Worm (Caenorhabditis elegans) whole organism, L2 larva: ENCODE data around the gene C06E7.88.
A peak's percentile ranks its signal among the peaks of the same experiment; 100 is the strongest.

ENCODE experiments used
- C34F6.9 ChIP-seq: fragments of 150-350 bp; optimal IDR thresholded peaks from 2 replicates; lab custom pipeline; 2014; ENCODE audit warnings: missing biosample characterization, missing genetic modification characterization
- F13H6.1 ChIP-seq: sonication (generic microtip); optimal IDR thresholded peaks from 2 replicates; lab custom pipeline; 2016; ENCODE audit warnings: missing genetic modification characterization, missing compliant biosample characterization
- R02D3.7 ChIP-seq: fragments of 150-350 bp; optimal IDR thresholded peaks from 2 replicates; lab custom pipeline; 2014; ENCODE audit warnings: missing biosample characterization, missing genetic modification characterization
- Y55F3AM.14 ChIP-seq: fragments of 200-800 bp; sonication (Bioruptor generic); optimal IDR thresholded peaks from 2 replicates; lab custom pipeline; 2018; ENCODE audit warnings: mild to moderate bottlenecking, missing genetic modification characterization, missing compliant biosample characterization
- alr-1 ChIP-seq: fragments of 150-350 bp; optimal IDR thresholded peaks from 2 replicates; lab custom pipeline; 2014; ENCODE audit warnings: missing biosample characterization, missing genetic modification characterization
- aly-2 ChIP-seq: fragments of 150-350 bp; optimal IDR thresholded peaks from 2 replicates; lab custom pipeline; 2014; ENCODE audit warnings: missing biosample characterization, missing genetic modification characterization
- blmp-1 ChIP-seq: sonication (generic microtip); optimal IDR thresholded peaks from 2 replicates; lab custom pipeline; 2017; ENCODE audit warnings: missing genetic modification characterization, mild to moderate bottlenecking, missing compliant biosample characterization, antibody characterized with exemption, moderate library complexity; ENCODE audit not compliant: insufficient read depth
- ceh-16 ChIP-seq: fragments of 150-350 bp; optimal IDR thresholded peaks from 2 replicates; lab custom pipeline; 2014; ENCODE audit warnings: missing biosample characterization, missing genetic modification characterization
- ceh-82 ChIP-seq: fragments of 150-350 bp; optimal IDR thresholded peaks from 2 replicates; lab custom pipeline; 2014; ENCODE audit warnings: missing biosample characterization, missing genetic modification characterization
- crh-2 ChIP-seq: sonication (generic microtip); optimal IDR thresholded peaks from 2 replicates; lab custom pipeline; 2017; ENCODE audit warnings: missing biosample characterization, missing genetic modification characterization
- dmd-4 ChIP-seq: sonication (generic microtip); optimal IDR thresholded peaks from 2 replicates; lab custom pipeline; 2017; ENCODE audit warnings: missing biosample characterization, missing genetic modification characterization
- egl-27 ChIP-seq: sonication (generic microtip); optimal IDR thresholded peaks from 3 replicates; lab custom pipeline; 2017; ENCODE audit warnings: missing biosample characterization, missing genetic modification reagents, missing genetic modification characterization
- fos-1 ChIP-seq: fragments of 150-350 bp; optimal IDR thresholded peaks from 2 replicates; lab custom pipeline; 2014; ENCODE audit warnings: missing biosample characterization, missing genetic modification characterization
- gmeb-1 ChIP-seq: fragments of 150-350 bp; optimal IDR thresholded peaks from 2 replicates; lab custom pipeline; 2014; ENCODE audit warnings: missing biosample characterization, missing genetic modification characterization
- lin-11 ChIP-seq: fragments of 150-350 bp; sonication (generic microtip); optimal IDR thresholded peaks from 2 replicates; lab custom pipeline; 2014; ENCODE audit warnings: missing biosample characterization, missing genetic modification characterization, inconsistent platforms, mixed read lengths
- lin-13 ChIP-seq: fragments of 150-350 bp; optimal IDR thresholded peaks from 2 replicates; lab custom pipeline; 2014; ENCODE audit warnings: missing biosample characterization, missing genetic modification reagents, missing genetic modification characterization
- lin-39 ChIP-seq: fragments of 150-350 bp; optimal IDR thresholded peaks from 2 replicates; lab custom pipeline; 2014; ENCODE audit warnings: missing biosample characterization, missing genetic modification reagents, missing genetic modification characterization
- lsy-2 ChIP-seq, 2 experiments: fragments of 150-350 bp in 1 of 2; sonication (generic microtip) in 1 of 2; optimal IDR thresholded peaks; 2 replicates each; lab custom pipeline; 2014 to 2017; ENCODE audit warnings: missing biosample characterization in 2 of 2, missing genetic modification characterization in 2 of 2
- mbf-1 ChIP-seq: sonication (generic microtip); optimal IDR thresholded peaks from 2 replicates; lab custom pipeline; 2017; ENCODE audit warnings: missing biosample characterization, missing genetic modification characterization
- mdl-1 ChIP-seq, 2 experiments: fragments of 150-350 bp in 1 of 2; sonication (generic microtip) in 1 of 2; optimal IDR thresholded peaks; 2 replicates each; lab custom pipeline; 2017; ENCODE audit warnings: missing biosample characterization in 2 of 2, missing genetic modification characterization in 2 of 2
- nhr-10 ChIP-seq: sonication (generic microtip); optimal IDR thresholded peaks from 2 replicates; lab custom pipeline; 2017; ENCODE audit warnings: missing biosample characterization, missing genetic modification characterization
- nhr-11 ChIP-seq: fragments of 150-350 bp; optimal IDR thresholded peaks from 2 replicates; lab custom pipeline; 2014; ENCODE audit warnings: missing biosample characterization, missing genetic modification characterization
- nhr-12 ChIP-seq: fragments of 150-350 bp; optimal IDR thresholded peaks from 2 replicates; lab custom pipeline; 2014; ENCODE audit warnings: missing biosample characterization, missing genetic modification characterization
- nhr-129 ChIP-seq: fragments of 150-350 bp; optimal IDR thresholded peaks from 2 replicates; lab custom pipeline; 2014; ENCODE audit warnings: missing biosample characterization, missing genetic modification characterization
- nhr-21 ChIP-seq: fragments of 150-350 bp; optimal IDR thresholded peaks from 2 replicates; lab custom pipeline; 2014; ENCODE audit warnings: missing biosample characterization, missing genetic modification characterization
- nhr-237 ChIP-seq: fragments of 150-350 bp; optimal IDR thresholded peaks from 2 replicates; lab custom pipeline; 2014; ENCODE audit warnings: missing biosample characterization, missing genetic modification characterization
- nhr-25 ChIP-seq: fragments of 150-350 bp; sonication (generic microtip); optimal IDR thresholded peaks from 3 replicates; lab custom pipeline; 2014; ENCODE audit warnings: missing biosample characterization, missing genetic modification characterization
- nhr-6 ChIP-seq: fragments of 150-350 bp; optimal IDR thresholded peaks from 2 replicates; lab custom pipeline; 2014; ENCODE audit warnings: missing biosample characterization, missing genetic modification characterization
- nhr-77 ChIP-seq: fragments of 150-350 bp; optimal IDR thresholded peaks from 2 replicates; lab custom pipeline; 2014; ENCODE audit warnings: missing biosample characterization, missing genetic modification characterization
- peb-1 ChIP-seq: fragments of 150-350 bp; optimal IDR thresholded peaks from 2 replicates; lab custom pipeline; 2014; ENCODE audit warnings: missing biosample characterization, missing genetic modification characterization
- sem-4 ChIP-seq: fragments of 150-350 bp; optimal IDR thresholded peaks from 2 replicates; lab custom pipeline; 2014; ENCODE audit warnings: missing biosample characterization, missing genetic modification reagents, missing genetic modification characterization
- sma-3 ChIP-seq: sonication (generic microtip); optimal IDR thresholded peaks from 2 replicates; lab custom pipeline; 2016; ENCODE audit warnings: missing genetic modification reagents, missing genetic modification characterization, missing compliant biosample characterization
- sma-9 ChIP-seq, 2 experiments: fragments of 150-350 bp in 1 of 2; sonication (generic microtip) in 1 of 2; optimal IDR thresholded peaks; 2 replicates each; lab custom pipeline; 2014 to 2016; ENCODE audit warnings: missing genetic modification characterization in 2 of 2, mild to moderate bottlenecking in 1 of 2, missing biosample characterization in 1 of 2, missing compliant biosample characterization in 1 of 2, missing genetic modification reagents in 1 of 2, moderate library complexity in 1 of 2
- snpc-4 ChIP-seq: fragments of 150-350 bp; optimal IDR thresholded peaks from 2 replicates; lab custom pipeline; 2014; ENCODE audit warnings: missing biosample characterization, missing genetic modification characterization
- unc-55 ChIP-seq: fragments of 150-350 bp; sonication (generic microtip); optimal IDR thresholded peaks from 3 replicates; lab custom pipeline; 2014; ENCODE audit warnings: missing biosample characterization, missing genetic modification reagents, missing genetic modification characterization
- ztf-1 ChIP-seq: fragments of 200-800 bp; sonication (Bioruptor generic); conservative IDR thresholded peaks from 2 replicates; pipeline ENCODE4 v1.3.6; 2022; ENCODE audit warnings: missing genetic modification characterization, missing compliant biosample characterization
- ztf-11 ChIP-seq: sonication (generic microtip); optimal IDR thresholded peaks from 2 replicates; lab custom pipeline; 2017; ENCODE audit warnings: missing biosample characterization, missing genetic modification characterization
- ztf-4 ChIP-seq: fragments of 150-350 bp; optimal IDR thresholded peaks from 2 replicates; lab custom pipeline; 2014; ENCODE audit warnings: missing biosample characterization, missing genetic modification characterization

The C06E7.88 gene

ce11 chrIV:5820953-5821352, 46.1 kb downstream of the C06E7.88 start:
- TF ChIP-seq alr-1 (tag; lab: Kevin White, UChicago) (no peak), nhr-21 (no peak), nhr-10 (tag; lab: Kevin White, UChicago) (no peak), egl-27 (tag; lab: Kevin White, UChicago) (no peak), ztf-1 (GFP tag; lab: Robert Waterston, UW) (no peak), nhr-12 (tag; lab: Kevin White, UChicago) (no peak), Y55F3AM.14 (GFP tag; lab: Kevin White, UChicago) (no peak), lin-39 (tag; lab: Kevin White, UChicago) (no peak), ceh-82 (tag; lab: Kevin White, UChicago) (no peak), nhr-11 (tag; lab: Kevin White, UChicago) (no peak), nhr-77 (tag; lab: Kevin White, UChicago) (no peak), lin-11 (tag; lab: Kevin White, UChicago) (no peak), unc-55 (peak; percentile 29), snpc-4 (tag; lab: Kevin White, UChicago) (no peak), fos-1 (tag; lab: Kevin White, UChicago) (peak; percentile 60), peb-1 (tag; lab: Kevin White, UChicago) (no peak), nhr-237 (no peak)

- TF ChIP-seq nhr-21 = no peak
- no peak for TF ChIP-seq nhr-77 (tag; lab: Kevin White, UChicago)
- no peak for TF ChIP-seq C34F6.9 (tag; lab: Kevin White, UChicago)
- no peak for TF ChIP-seq nhr-25 (tag; lab: Kevin White, UChicago)
- no peak for TF ChIP-seq ztf-1 (GFP tag; lab: Robert Waterston, UW)
- TF ChIP-seq nhr-6 (tag; lab: Kevin White, UChicago) = no peak
- TF ChIP-seq nhr-12 (tag; lab: Kevin White, UChicago) = no peak
- TF ChIP-seq mbf-1 = no peak
Measured at ce11 chrIV:5820056-5820799, 46.9 kb downstream of the C06E7.88 start.

ce11 chrIV:5817459-5817858, 49.6 kb downstream of the C06E7.88 start:
- TF ChIP-seq ceh-16 (tag; lab: Kevin White, UChicago) (no peak), unc-55 (peak; percentile 9), lin-39 (tag; lab: Kevin White, UChicago) (no peak), sem-4 (tag; lab: Kevin White, UChicago) (peak; percentile 72), R02D3.7 (tag; lab: Kevin White, UChicago) (no peak), crh-2 (peak; percentile 57), F13H6.1 (tag; lab: Kevin White, UChicago) (peak; percentile 91), blmp-1 (tag; lab: Kevin White, UChicago) (peak; percentile 20), lin-13 (peak; percentile 3), sma-9 (GFP tag; optimal IDR thresholded peaks at IDR 0.05; lab: Kevin White, UChicago) (peak; percentile 85), sma-9 (tag; optimal IDR thresholded peaks at IDR 0.05; lab: Kevin White, UChicago) (peak; percentile 24), nhr-129 (tag; lab: Kevin White, UChicago) (peak; percentile 54), dmd-4 (no peak), lsy-2 (tag; optimal IDR thresholded peaks at IDR 0.05; lab: Kevin White, UChicago) (peak in 1 of 2 experiments; percentile 65), fos-1 (tag; lab: Kevin White, UChicago) (peak; percentile 92), nhr-6 (tag; lab: Kevin White, UChicago) (peak; percentile 40), C34F6.9 (tag; lab: Kevin White, UChicago) (peak; percentile 42), nhr-21 (peak; percentile 69), aly-2 (no peak), gmeb-1 (tag; lab: Kevin White, UChicago) (peak; percentile 65), egl-27 (tag; lab: Kevin White, UChicago) (peak; percentile 51), sma-3 (GFP tag; lab: Kevin White, UChicago) (peak; percentile 74), nhr-25 (tag; lab: Kevin White, UChicago) (peak; percentile 58)

- TF ChIP-seq nhr-21 (no peak), mdl-1 (tag; optimal IDR thresholded peaks at IDR 0.05; lab: Kevin White, UChicago) (no peak), unc-55 (no peak), sma-9 (GFP tag; optimal IDR thresholded peaks at IDR 0.05; lab: Kevin White, UChicago) (no peak), sma-9 (tag; optimal IDR thresholded peaks at IDR 0.05; lab: Kevin White, UChicago) (no peak), ztf-11 (no peak), lin-13 (no peak), gmeb-1 (tag; lab: Kevin White, UChicago) (no peak), ztf-1 (GFP tag; lab: Robert Waterston, UW) (no peak), ztf-4 (tag; lab: Kevin White, UChicago) (no peak)
- TF ChIP-seq, all 48 proteins: peak for 0
Measured at ce11 chrIV:5816466-5816865, 50.6 kb downstream of the C06E7.88 start.
